Worm (Caenorhabditis elegans) whole organism, L2 larva: Measurements from ENCODE around the gene bmy-1.

ENCODE experiments used
- lin-13 ChIP-seq: fragments of 150-350 bp; optimal IDR thresholded peaks from 2 replicates; lab custom pipeline; 2014; ENCODE audit warnings: missing biosample characterization, missing genetic modification reagents, missing genetic modification characterization
- lsy-2 ChIP-seq, 2 experiments: fragments of 150-350 bp in 1 of 2; sonication (generic microtip) in 1 of 2; optimal IDR thresholded peaks; 2 replicates each; lab custom pipeline; 2014 to 2017; ENCODE audit warnings: missing biosample characterization in 2 of 2, missing genetic modification characterization in 2 of 2
- nhr-11 ChIP-seq: fragments of 150-350 bp; optimal IDR thresholded peaks from 2 replicates; lab custom pipeline; 2014; ENCODE audit warnings: missing biosample characterization, missing genetic modification characterization
- nhr-12 ChIP-seq: fragments of 150-350 bp; optimal IDR thresholded peaks from 2 replicates; lab custom pipeline; 2014; ENCODE audit warnings: missing biosample characterization, missing genetic modification characterization
- unc-39 ChIP-seq: fragments of 150-350 bp; optimal IDR thresholded peaks from 2 replicates; lab custom pipeline; 2014; ENCODE audit warnings: missing biosample characterization, missing genetic modification characterization
- unc-55 ChIP-seq: fragments of 150-350 bp; sonication (generic microtip); optimal IDR thresholded peaks from 3 replicates; lab custom pipeline; 2014; ENCODE audit warnings: missing biosample characterization, missing genetic modification reagents, missing genetic modification characterization
- ztf-4 ChIP-seq: fragments of 150-350 bp; optimal IDR thresholded peaks from 2 replicates; lab custom pipeline; 2014; ENCODE audit warnings: missing biosample characterization, missing genetic modification characterization

- TF ChIP-seq nhr-11 (tag; lab: Kevin White, UChicago), result no peak
- peak; percentile 79 for TF ChIP-seq ztf-4 (tag; lab: Kevin White, UChicago)
- TF ChIP-seq nhr-12 (tag; lab: Kevin White, UChicago), result no peak
- no peak for TF ChIP-seq unc-39 (tag; lab: Kevin White, UChicago)
- TF ChIP-seq lsy-2 (tag; optimal IDR thresholded peaks at IDR 0.05; lab: Kevin White, UChicago), result peak; percentile 12 to 87
- peak; percentile 67 for TF ChIP-seq lin-13 (GFP tag; lab: Kevin White, UChicago)
- TF ChIP-seq unc-55 (GFP tag; lab: Kevin White, UChicago), result peak; percentile 84
Measured at ce11 chrII:5330206-5330686, 28.2 kb upstream of the bmy-1 start.
